Worm (Caenorhabditis elegans) whole organism, L3 larva: Measurements from ENCODE around the gene F46B3.16.

Source experiments
- aly-2 ChIP-seq: fragments of 150-350 bp; optimal IDR thresholded peaks from 2 replicates; lab custom pipeline; 2014; ENCODE audit warnings: missing biosample characterization, missing genetic modification characterization
- ama-1 ChIP-seq: fragments of 150-350 bp; optimal IDR thresholded peaks from 2 replicates; lab custom pipeline; 2018
- ceh-9 ChIP-seq: sonication (generic microtip); optimal IDR thresholded peaks from 2 replicates; lab custom pipeline; 2018; ENCODE audit warnings: missing biosample characterization, missing genetic modification characterization
- lin-39 ChIP-seq: fragments of 150-350 bp; optimal IDR thresholded peaks from 2 replicates; lab custom pipeline; 2018; ENCODE audit warnings: missing biosample characterization, missing genetic modification reagents, missing genetic modification characterization
- nhr-77 ChIP-seq: fragments of 150-350 bp; optimal IDR thresholded peaks from 2 replicates; lab custom pipeline; 2014; ENCODE audit warnings: missing biosample characterization, missing genetic modification characterization
- tbx-2 ChIP-seq: sonication (generic microtip); optimal IDR thresholded peaks from 2 replicates; lab custom pipeline; 2016; ENCODE audit warnings: mild to moderate bottlenecking, missing genetic modification characterization, missing compliant biosample characterization
- zag-1 ChIP-seq: fragments of 150-350 bp; optimal IDR thresholded peaks from 2 replicates; lab custom pipeline; 2014; ENCODE audit warnings: missing biosample characterization, missing genetic modification characterization
- ztf-11 ChIP-seq: fragments of 150-350 bp; optimal IDR thresholded peaks from 2 replicates; lab custom pipeline; 2014; ENCODE audit warnings: missing biosample characterization, missing genetic modification characterization

DNA sequence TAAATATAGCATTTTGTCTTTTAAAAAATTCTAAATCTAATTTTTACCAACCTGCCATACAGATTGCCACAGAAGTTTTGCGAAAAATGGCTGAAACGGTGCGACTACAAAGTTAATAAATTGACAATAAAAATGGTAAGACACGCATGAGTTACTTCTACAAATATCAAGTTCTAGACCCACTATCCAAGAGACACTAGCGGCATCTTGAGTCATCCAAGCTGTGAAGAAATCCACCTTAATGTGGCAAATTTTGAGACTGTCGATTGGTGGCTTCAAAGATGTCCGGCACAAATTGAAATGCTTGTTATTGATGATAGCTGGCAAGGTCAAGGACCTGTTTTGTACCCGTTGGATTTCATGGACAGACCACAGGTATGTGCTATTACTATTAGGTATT, at the start of gene F46B3.16:
- TF ChIP-seq ama-1 (lab: Kevin White, UChicago) (no peak), tbx-2 (no peak), aly-2 (tag; lab: Kevin White, UChicago) (no peak), zag-1 (no peak), ztf-11 (tag; lab: Kevin White, UChicago) (no peak), nhr-77 (tag; lab: Kevin White, UChicago) (no peak), lin-39 (no peak), ceh-9 (tag; lab: Kevin White, UChicago) (no peak)
